Worm (Caenorhabditis elegans) whole organism, early embryonic: ENCODE measurements around the gene Y77E11A.23.

Experiments
- B0310.2 ChIP-seq: sonication (generic microtip); optimal IDR thresholded peaks from 2 replicates; lab custom pipeline; 2016; ENCODE audit warnings: mild to moderate bottlenecking, missing genetic modification characterization, missing compliant biosample characterization
- F13C5.2 ChIP-seq: sonication (generic microtip); optimal IDR thresholded peaks from 2 replicates; lab custom pipeline; 2017; ENCODE audit warnings: mild to moderate bottlenecking, missing genetic modification characterization, inconsistent platforms, missing compliant biosample characterization
- aly-1 ChIP-seq: sonication (generic microtip); optimal IDR thresholded peaks from 2 replicates; lab custom pipeline; 2016; ENCODE audit warnings: missing genetic modification characterization, missing compliant biosample characterization
- ama-1 ChIP-seq: fragments of 150-350 bp; optimal IDR thresholded peaks from 2 replicates; lab custom pipeline; 2014
- ceh-13 ChIP-seq: fragments of 200-800 bp; sonication (Bioruptor generic); optimal IDR thresholded peaks from 2 replicates; lab custom pipeline; 2018; ENCODE audit warnings: mild to moderate bottlenecking, missing genetic modification characterization, missing compliant biosample characterization
- ceh-36 ChIP-seq: sonication (generic microtip); optimal IDR thresholded peaks from 2 replicates; lab custom pipeline; 2016; ENCODE audit warnings: missing genetic modification characterization, inconsistent platforms, missing compliant biosample characterization
- ets-7 ChIP-seq: sonication (generic microtip); optimal IDR thresholded peaks from 2 replicates; lab custom pipeline; 2016; ENCODE audit warnings: missing genotype, missing genetic modification characterization, missing compliant biosample characterization
- flt-1 ChIP-seq: fragments of 200-800 bp; sonication (Bioruptor generic); IDR thresholded peaks from 2 replicates; pipeline ENCODE4 v1.3.6; 2022; ENCODE audit warnings: missing genetic modification characterization, missing compliant biosample characterization
- hmbx-1 ChIP-seq: sonication (generic microtip); optimal IDR thresholded peaks from 2 replicates; lab custom pipeline; 2016; ENCODE audit warnings: mild to moderate bottlenecking, missing genetic modification characterization, missing compliant biosample characterization
- hmg-4 ChIP-seq: fragments of 200-800 bp; sonication (Bioruptor generic); optimal IDR thresholded peaks from 2 replicates; lab custom pipeline; 2018; ENCODE audit warnings: mild to moderate bottlenecking, missing genetic modification characterization, missing compliant biosample characterization
- hnd-1 ChIP-seq: sonication (generic microtip); optimal IDR thresholded peaks from 2 replicates; lab custom pipeline; 2016; ENCODE audit warnings: missing genetic modification characterization, missing compliant biosample characterization
- pes-1 ChIP-seq: fragments of 200-800 bp; sonication (Bioruptor generic); IDR thresholded peaks from 2 replicates; pipeline ENCODE4 v1.3.6; 2022; ENCODE audit warnings: missing genetic modification reagents, missing genetic modification characterization, missing compliant biosample characterization
- scrt-1 ChIP-seq: fragments of 200-800 bp; sonication (Bioruptor generic); IDR thresholded peaks from 2 replicates; pipeline ENCODE4 v1.3.6; 2022; ENCODE audit warnings: missing genetic modification characterization, missing compliant biosample characterization
- sea-1 ChIP-seq: fragments of 200-800 bp; sonication (Bioruptor generic); conservative IDR thresholded peaks from 2 replicates; pipeline ENCODE4 v1.3.6; 2022; ENCODE audit warnings: missing genetic modification characterization, missing compliant biosample characterization
- tbx-11 ChIP-seq: fragments of 200-800 bp; sonication (Bioruptor generic); IDR thresholded peaks from 2 replicates; pipeline ENCODE4 v1.3.6; 2022; ENCODE audit warnings: missing genetic modification characterization, missing compliant biosample characterization
- tbx-37 ChIP-seq: fragments of 200-800 bp; sonication (Bioruptor generic); conservative IDR thresholded peaks from 2 replicates; pipeline ENCODE4 v1.3.6; 2022; ENCODE audit warnings: missing genetic modification reagents, missing genetic modification characterization, missing compliant biosample characterization
- tra-4 ChIP-seq: sonication (generic microtip); optimal IDR thresholded peaks from 2 replicates; lab custom pipeline; 2017; ENCODE audit warnings: missing genetic modification characterization, missing compliant biosample characterization

The Y77E11A.23 gene

ce11 chrIV:1433978-1434377 is 3.8 kb upstream of the Y77E11A.23 start:
- no peak for TF ChIP-seq ama-1
- no peak for TF ChIP-seq scrt-1
- TF ChIP-seq tbx-11 (GFP tag; lab: Robert Waterston, UW), result no peak
- TF ChIP-seq ceh-36 (tag; lab: Kevin White, UChicago), result no peak
- no peak for TF ChIP-seq pes-1 (GFP tag; lab: Robert Waterston, UW)
- TF ChIP-seq hmg-4, result no peak
- TF ChIP-seq hmbx-1 (tag; lab: Kevin White, UChicago), result no peak
- no peak for TF ChIP-seq B0310.2 (tag; lab: Kevin White, UChicago)
- no peak for TF ChIP-seq ceh-13 (GFP tag; lab: Kevin White, UChicago)
- no peak for TF ChIP-seq F13C5.2 (tag; lab: Kevin White, UChicago)
- no peak for TF ChIP-seq aly-1
- TF ChIP-seq tbx-37, result no peak

- TF ChIP-seq hmbx-1 (tag; lab: Kevin White, UChicago), result no peak
- TF ChIP-seq ama-1, result no peak
- no peak for TF ChIP-seq tra-4 (tag; lab: Kevin White, UChicago)
- no peak for TF ChIP-seq ceh-36 (tag; lab: Kevin White, UChicago)
- no peak for TF ChIP-seq tbx-37
- TF ChIP-seq hmg-4, result no peak
- TF ChIP-seq sea-1 (GFP tag; lab: Robert Waterston, UW), result no peak
- no peak for TF ChIP-seq B0310.2 (tag; lab: Kevin White, UChicago)
- TF ChIP-seq ets-7 (tag; lab: Kevin White, UChicago), result no peak
- TF ChIP-seq pes-1 (GFP tag; lab: Robert Waterston, UW), result no peak
- TF ChIP-seq F13C5.2 (tag; lab: Kevin White, UChicago), result no peak
- no peak for TF ChIP-seq tbx-11 (GFP tag; lab: Robert Waterston, UW)
- no peak for TF ChIP-seq flt-1
- no peak for TF ChIP-seq hnd-1 (tag; lab: Kevin White, UChicago)
- TF ChIP-seq scrt-1, result no peak
- no peak for TF ChIP-seq aly-1
- no peak for TF ChIP-seq ceh-13 (GFP tag; lab: Kevin White, UChicago)
Measured at ce11 chrIV:1427283-1427682, 2.9 kb downstream of the Y77E11A.23 start, which contains the start of gene clec-171. TSS of gene clec-171 (minus strand) at chrIV:1427383.

ce11 chrIV:1424962-1425361 is 5.2 kb downstream of the Y77E11A.23 start, which contains the start of gene Y77E11A.8:
TSS of gene Y77E11A.8 (minus strand) at chrIV:1425062.
- TF ChIP-seq hmbx-1 (tag; lab: Kevin White, UChicago) (no peak), ama-1 (no peak), scrt-1 (no peak), ceh-13 (GFP tag; lab: Kevin White, UChicago) (no peak), flt-1 (no peak), ceh-36 (tag; lab: Kevin White, UChicago) (no peak), F13C5.2 (tag; lab: Kevin White, UChicago) (no peak), sea-1 (GFP tag; lab: Robert Waterston, UW) (no peak), hmg-4 (no peak), ets-7 (tag; lab: Kevin White, UChicago) (no peak), tbx-37 (no peak), aly-1 (no peak), B0310.2 (tag; lab: Kevin White, UChicago) (no peak), pes-1 (GFP tag; lab: Robert Waterston, UW) (no peak), tra-4 (tag; lab: Kevin White, UChicago) (no peak), hnd-1 (tag; lab: Kevin White, UChicago) (no peak), tbx-11 (GFP tag; lab: Robert Waterston, UW) (no peak)

- TF ChIP-seq tbx-37, result no peak
- no peak for TF ChIP-seq ceh-13 (GFP tag; lab: Kevin White, UChicago)
- TF ChIP-seq tra-4 (tag; lab: Kevin White, UChicago), result no peak
- TF ChIP-seq ama-1, result no peak
- TF ChIP-seq flt-1, result no peak
- no peak for TF ChIP-seq B0310.2 (tag; lab: Kevin White, UChicago)
Measured at ce11 chrIV:1420603-1421002, 9.6 kb downstream of the Y77E11A.23 start, which contains the start of gene jtr-1. TSS of gene jtr-1 (plus strand) at chrIV:1420929.

ce11 chrIV:1419795-1420509 is 10.2 kb downstream of the Y77E11A.23 start, which contains the start of gene Y77E11A.7:
TSS of gene Y77E11A.7 (minus strand) at chrIV:1419849.
- TF ChIP-seq ama-1 (no peak), F13C5.2 (tag; lab: Kevin White, UChicago) (peak; percentile 79), hnd-1 (tag; lab: Kevin White, UChicago) (no peak), flt-1 (peak; percentile 56; the same call in 1 of the 2 replicates), ceh-36 (tag; lab: Kevin White, UChicago) (no peak), tra-4 (tag; lab: Kevin White, UChicago) (no peak), pes-1 (GFP tag; lab: Robert Waterston, UW) (no peak; the same call in 1 of the 2 replicates), ets-7 (tag; lab: Kevin White, UChicago) (no peak), B0310.2 (tag; lab: Kevin White, UChicago) (no peak), hmbx-1 (tag; lab: Kevin White, UChicago) (no peak), scrt-1 (0 out of 2 replicates have a peak, but pooled peaks have one; percentile 9), hmg-4 (peak; percentile 56), sea-1 (GFP tag; lab: Robert Waterston, UW) (peak; percentile 62), tbx-37 (no peak), tbx-11 (GFP tag; lab: Robert Waterston, UW) (no peak), aly-1 (peak; percentile 9)

- TF ChIP-seq aly-1, result no peak
Measured at ce11 chrIV:1409941-1410340, 20.2 kb downstream of the Y77E11A.23 start, which contains the start of gene rpc-11. TSS of gene rpc-11 (minus strand) at chrIV:1410041.

- TF ChIP-seq aly-1 (no peak), flt-1 (no peak), sea-1 (GFP tag; lab: Robert Waterston, UW) (no peak), hmbx-1 (tag; lab: Kevin White, UChicago) (no peak), pes-1 (GFP tag; lab: Robert Waterston, UW) (no peak), ama-1 (no peak), F13C5.2 (tag; lab: Kevin White, UChicago) (no peak), ceh-13 (GFP tag; lab: Kevin White, UChicago) (no peak), tra-4 (tag; lab: Kevin White, UChicago) (no peak), ceh-36 (tag; lab: Kevin White, UChicago) (no peak), tbx-11 (GFP tag; lab: Robert Waterston, UW) (no peak), hnd-1 (tag; lab: Kevin White, UChicago) (no peak), ets-7 (tag; lab: Kevin White, UChicago) (no peak), tbx-37 (no peak), hmg-4 (no peak), scrt-1 (no peak), B0310.2 (tag; lab: Kevin White, UChicago) (no peak)
Measured at ce11 chrIV:1408718-1409117, 21.4 kb downstream of the Y77E11A.23 start.
